Fruit fly (Drosophila melanogaster): ENCODE measurements around the gene Ugt37B1.

Gene Ugt37B1

DNA sequence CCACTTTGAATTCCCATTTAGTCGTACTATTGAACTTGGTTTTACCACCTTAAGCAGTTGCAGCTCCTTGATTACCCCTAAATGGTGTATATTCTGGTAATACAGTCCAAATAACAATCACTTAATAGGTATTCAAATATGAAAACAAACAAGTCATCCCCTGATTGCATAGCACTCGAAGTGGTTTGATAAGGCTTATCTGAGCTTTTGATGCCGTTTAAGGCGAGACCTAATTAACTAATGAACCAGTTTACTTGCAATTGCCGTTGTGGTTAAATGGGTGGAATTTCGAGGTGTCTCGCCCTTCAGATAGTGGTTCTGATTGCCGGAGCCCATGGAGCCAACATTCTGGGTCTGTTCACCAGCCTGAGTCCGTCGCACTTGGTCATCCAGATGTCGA is at the start of gene Ugt37B1:
Gene Ugt37B1, plus strand, starts transcription at position 246 of the 400 bp plus-strand sequence.
- peak; percentile 20 for TF ChIP-seq vri (GFP tag; optimal IDR thresholded peaks at IDR 0.05)
- TF ChIP-seq CG6792 (GFP tag; optimal IDR thresholded peaks at IDR 0.05) = no peak

DNA sequence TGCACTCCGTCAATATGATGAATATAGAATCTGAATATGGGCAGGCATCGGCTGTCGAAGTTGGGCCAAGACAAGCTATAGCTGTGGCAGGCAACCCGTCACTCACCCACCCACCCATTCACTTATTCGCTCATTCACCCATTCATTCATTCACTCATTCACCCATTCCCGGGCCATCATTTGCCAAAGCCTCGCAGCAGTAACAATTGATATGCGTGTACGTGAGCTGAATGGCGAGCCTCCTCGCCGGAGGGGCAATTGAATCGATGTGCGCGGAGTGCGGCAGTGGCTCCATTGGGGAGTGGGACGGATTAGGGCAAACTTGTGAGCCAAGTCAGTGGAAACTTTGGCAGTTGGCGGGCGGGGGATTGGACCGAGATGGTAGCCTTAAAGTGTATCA is 48.4 kb upstream of the Ugt37B1 start:
- no peak for TF ChIP-seq vri (GFP tag; optimal IDR thresholded peaks at IDR 0.05)
- no peak for TF ChIP-seq CG10631 (GFP tag; optimal IDR thresholded peaks at IDR 0.05)
- TF ChIP-seq CG7368 (GFP tag; optimal IDR thresholded peaks at IDR 0.05) = no peak
- no peak for TF ChIP-seq CG6854 (GFP tag; optimal IDR thresholded peaks at IDR 0.05)
- TF ChIP-seq CG10669 (GFP tag; optimal IDR thresholded peaks at IDR 0.05) = no peak
- TF ChIP-seq esn (GFP tag; optimal IDR thresholded peaks at IDR 0.05) = no peak
- no peak for TF ChIP-seq OdsH (GFP tag; optimal IDR thresholded peaks at IDR 0.05)
- TF ChIP-seq CG3032 (tag; optimal IDR thresholded peaks at IDR 0.05) = no peak
- TF ChIP-seq CG8632 (GFP tag; optimal IDR thresholded peaks at IDR 0.05) = no peak
- TF ChIP-seq fd59A (GFP tag; optimal IDR thresholded peaks at IDR 0.05) = no peak
- TF ChIP-seq lz (GFP tag; optimal IDR thresholded peaks at IDR 0.05) = no peak
- TF ChIP-seq achi (GFP tag; optimal IDR thresholded peaks at IDR 0.05) = no peak
- no peak for TF ChIP-seq svp (GFP tag)
- no peak for TF ChIP-seq Hr38 (GFP tag; optimal IDR thresholded peaks at IDR 0.05)

DNA sequence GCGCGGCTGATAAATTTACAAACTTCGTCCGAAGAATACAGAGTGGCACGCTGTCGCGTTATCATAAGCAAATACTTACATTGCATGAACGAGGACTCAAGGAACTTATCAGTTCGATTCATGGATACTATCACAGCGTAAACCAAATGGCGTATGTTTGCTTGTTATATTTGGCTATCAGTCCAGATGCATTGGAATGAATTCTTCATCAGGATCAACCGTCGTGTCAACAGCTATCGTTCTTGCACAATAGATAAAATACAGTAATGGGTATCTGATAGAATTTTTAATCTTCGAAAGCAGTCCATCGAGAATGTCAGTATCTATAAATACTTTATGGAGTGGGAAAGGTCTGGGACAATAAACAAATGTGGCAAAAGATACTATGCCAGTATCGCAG is 47.7 kb upstream of the Ugt37B1 start:
- TF ChIP-seq dsx (GFP tag; optimal IDR thresholded peaks at IDR 0.05; ENCODE audit: poor library complexity, severe bottlenecking) (no peak), fkh (GFP tag; optimal IDR thresholded peaks at IDR 0.05) (peak; percentile 60)

DNA sequence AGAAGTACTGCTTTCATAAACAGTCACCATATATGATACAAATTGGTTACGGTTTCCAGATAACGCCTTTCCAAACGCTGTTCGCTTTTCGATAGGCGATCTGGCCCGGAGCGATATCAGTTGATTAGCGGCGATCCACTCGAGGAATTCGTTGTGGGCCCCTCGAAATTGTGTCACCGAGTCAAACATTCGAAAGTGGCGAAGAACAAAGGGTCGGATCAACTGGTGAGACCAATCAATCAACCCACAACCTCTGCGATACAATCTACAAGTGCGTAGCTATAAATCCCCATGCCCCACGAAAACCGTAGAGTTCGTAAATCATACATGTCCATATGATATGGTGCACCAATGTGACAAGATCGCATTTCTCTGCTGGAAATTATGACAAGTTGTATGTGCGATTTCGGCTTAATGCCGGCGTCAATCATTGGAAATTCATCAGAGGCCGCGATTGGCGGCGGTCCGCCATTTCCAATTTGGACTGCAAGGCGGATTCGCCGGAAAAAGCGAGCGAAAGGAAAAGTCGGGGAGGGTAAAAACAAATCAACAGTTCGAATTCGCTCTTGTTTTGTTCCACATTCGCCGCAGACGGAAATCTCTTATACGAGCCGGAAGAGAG is 46.6 kb upstream of the Ugt37B1 start:
- TF ChIP-seq vri (GFP tag; optimal IDR thresholded peaks at IDR 0.05) = peak; percentile 24
- TF ChIP-seq Blimp-1 (GFP tag; optimal IDR thresholded peaks at IDR 0.05) = no peak

DNA sequence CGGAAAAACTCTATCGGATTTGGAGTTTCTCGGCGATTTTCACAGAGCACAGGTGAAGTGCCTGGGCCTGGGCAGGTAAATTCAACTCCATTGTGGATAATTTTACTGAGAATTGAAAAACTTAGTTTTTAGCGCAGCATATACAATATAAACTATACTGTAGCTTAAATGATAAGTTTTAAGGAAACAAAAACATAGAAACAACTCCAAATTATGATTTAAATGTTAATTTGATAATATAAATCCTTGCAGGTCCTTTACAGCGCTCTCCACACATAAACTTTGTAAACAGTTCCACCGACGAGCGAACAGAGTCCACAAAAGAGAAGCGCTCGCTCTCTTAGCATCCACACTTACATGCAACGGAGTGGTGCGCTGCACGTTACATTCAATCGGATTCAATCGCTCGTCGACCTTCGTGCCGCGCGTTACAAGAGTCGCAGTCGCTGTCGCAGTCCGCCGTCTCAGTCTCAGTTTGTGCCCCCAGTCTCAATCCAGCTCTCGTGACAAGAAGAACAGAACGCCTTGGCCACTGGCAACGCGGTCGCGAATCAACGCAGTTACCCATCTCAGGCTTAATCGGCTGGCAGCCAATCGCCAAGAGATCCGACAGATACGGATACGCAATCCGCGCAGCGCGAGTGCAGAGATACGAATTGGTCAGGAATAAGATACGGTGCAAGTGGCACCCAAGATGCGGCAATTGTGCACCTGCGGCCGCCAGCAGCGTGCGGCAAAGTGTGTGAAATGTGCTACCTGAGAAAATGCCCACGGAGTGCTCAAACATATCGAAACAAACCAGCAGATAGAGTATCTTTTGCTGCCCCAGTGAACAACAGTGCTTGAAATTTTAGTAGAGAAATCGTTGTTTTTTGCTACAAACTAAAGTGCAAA is 45.9 kb upstream of the Ugt37B1 start, which contains the start of gene smal:
Gene smal, plus strand, starts transcription at position 394 of the 894 bp plus-strand sequence.
- TF ChIP-seq CG6808 (GFP tag; optimal IDR thresholded peaks at IDR 0.05) = peak; percentile 18
- TF ChIP-seq CG16779 (tag; optimal IDR thresholded peaks at IDR 0.05) = no peak
- TF ChIP-seq pdm3 (GFP tag; optimal IDR thresholded peaks at IDR 0.05) = no peak
- no peak for TF ChIP-seq OdsH (GFP tag; optimal IDR thresholded peaks at IDR 0.05)
- TF ChIP-seq CG10631 (GFP tag; optimal IDR thresholded peaks at IDR 0.05) = no peak
- TF ChIP-seq CG3919 (GFP tag; optimal IDR thresholded peaks at IDR 0.05) = peak; percentile 61
- TF ChIP-seq CG6792 (GFP tag; optimal IDR thresholded peaks at IDR 0.05) = no peak
- peak; percentile 36; the same call in 1 of the 3 replicates for TF ChIP-seq CG8119 (GFP tag; IDR thresholded peaks at IDR 0.05)
- peak; percentile 24 to 61 for TF ChIP-seq ss (GFP tag; optimal IDR thresholded peaks at IDR 0.05)
- TF ChIP-seq Sox14 (GFP tag; optimal IDR thresholded peaks at IDR 0.05) = peak; percentile 7
- no peak for TF ChIP-seq Hr38 (GFP tag; optimal IDR thresholded peaks at IDR 0.05)
- TF ChIP-seq eg (GFP tag; IDR thresholded peaks at IDR 0.05) = peak; percentile 67; the same call in 2 of the 3 replicates
- TF ChIP-seq dac (GFP tag; optimal IDR thresholded peaks at IDR 0.05) = no peak
- no peak for TF ChIP-seq Smox (GFP tag; optimal IDR thresholded peaks at IDR 0.05)
- TF ChIP-seq CG34406 (GFP tag; optimal IDR thresholded peaks at IDR 0.05) = no peak
- TF ChIP-seq lz (GFP tag; optimal IDR thresholded peaks at IDR 0.05) = no peak
- peak; percentile 31 for TF ChIP-seq fkh (GFP tag; optimal IDR thresholded peaks at IDR 0.05)
- no peak for TF ChIP-seq cyc (GFP tag; optimal IDR thresholded peaks at IDR 0.05)
- TF ChIP-seq Eip93F (GFP tag; optimal IDR thresholded peaks at IDR 0.05) = no peak
- peak; percentile 32 for TF ChIP-seq net (GFP tag; optimal IDR thresholded peaks at IDR 0.05)
- TF ChIP-seq CG8632 (GFP tag; optimal IDR thresholded peaks at IDR 0.05) = no peak
- no peak for TF ChIP-seq Sox15 (GFP tag; optimal IDR thresholded peaks at IDR 0.05)
- TF ChIP-seq topi (GFP tag; optimal IDR thresholded peaks at IDR 0.05) = no peak
- no peak for TF ChIP-seq CG8319 (GFP tag; optimal IDR thresholded peaks at IDR 0.05)
- no peak for TF ChIP-seq CG3032 (tag; optimal IDR thresholded peaks at IDR 0.05)
- TF ChIP-seq Lpt (GFP tag; optimal IDR thresholded peaks at IDR 0.05) = no peak
- TF ChIP-seq salr (GFP tag; optimal IDR thresholded peaks at IDR 0.05) = no peak
- no peak for TF ChIP-seq fd59A (GFP tag; optimal IDR thresholded peaks at IDR 0.05)
- no peak for TF ChIP-seq CG6854 (GFP tag; optimal IDR thresholded peaks at IDR 0.05)
- TF ChIP-seq Sox102F (GFP tag; optimal IDR thresholded peaks at IDR 0.05) = peak; percentile 38
- TF ChIP-seq Ets21C (GFP tag; optimal IDR thresholded peaks at IDR 0.05) = no peak
